Fruit fly (Drosophila melanogaster): ENCODE results near the gene Catsup.

dm6 chr2L:19037011-19037410 lies 4.7 kb upstream of the Catsup start:
- no peak for TF ChIP-seq Pif1A (GFP tag; optimal IDR thresholded peaks at IDR 0.05)
- TF ChIP-seq gl (tag; optimal IDR thresholded peaks at IDR 0.05), result no peak
- no peak for TF ChIP-seq Snoo (tag; optimal IDR thresholded peaks at IDR 0.05)
- no peak for TF ChIP-seq D1 (tag; optimal IDR thresholded peaks at IDR 0.05)
- no peak for TF ChIP-seq CG8159 (tag; optimal IDR thresholded peaks at IDR 0.05)
- TF ChIP-seq CG17806 (tag; optimal IDR thresholded peaks at IDR 0.05), result no peak
